Worm (Caenorhabditis elegans): ENCODE data around the gene srh-56.

DNA sequence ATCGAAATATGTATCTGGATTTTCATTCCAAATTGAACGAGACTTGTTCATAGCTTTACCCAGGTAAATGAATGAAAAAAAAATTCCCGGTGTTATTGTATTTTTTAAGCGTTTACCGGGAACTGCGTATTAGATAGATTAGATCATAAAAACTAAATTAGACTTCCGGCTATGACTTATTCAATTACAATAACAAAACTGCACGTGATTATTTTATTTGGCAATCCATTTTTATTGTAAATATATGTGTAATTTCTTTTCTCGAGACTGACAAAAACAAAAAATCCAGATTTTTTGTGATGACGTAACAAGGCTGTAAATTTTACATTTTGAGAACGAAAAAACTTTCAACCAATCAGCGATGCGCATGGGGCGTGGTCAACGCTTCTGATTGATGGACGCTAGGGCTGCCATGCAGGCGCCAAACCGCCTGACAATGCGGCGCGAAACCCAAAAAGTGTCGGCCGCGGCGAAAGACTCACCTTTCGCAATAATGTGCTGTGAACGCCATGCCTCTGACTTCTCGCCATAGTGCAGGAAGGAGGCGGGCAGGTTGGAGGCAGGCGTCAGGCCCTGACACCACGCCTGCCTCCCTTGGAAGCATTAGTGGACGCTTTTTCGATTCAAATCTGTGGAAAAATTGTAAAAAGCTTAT, 50.1 kb downstream of the srh-56 start, which contains the start of gene srh-36:
- TF ChIP-seq ztf-29 (GFP tag; IDR thresholded peaks at IDR 0.05) (no peak), T22C8.4 (GFP tag; IDR thresholded peaks at IDR 0.05) (no peak)

Data from whole organism, midembryonic.